Worm (Caenorhabditis elegans): ENCODE data around the gene C02F5.14.

The C02F5.14 gene

DNA sequence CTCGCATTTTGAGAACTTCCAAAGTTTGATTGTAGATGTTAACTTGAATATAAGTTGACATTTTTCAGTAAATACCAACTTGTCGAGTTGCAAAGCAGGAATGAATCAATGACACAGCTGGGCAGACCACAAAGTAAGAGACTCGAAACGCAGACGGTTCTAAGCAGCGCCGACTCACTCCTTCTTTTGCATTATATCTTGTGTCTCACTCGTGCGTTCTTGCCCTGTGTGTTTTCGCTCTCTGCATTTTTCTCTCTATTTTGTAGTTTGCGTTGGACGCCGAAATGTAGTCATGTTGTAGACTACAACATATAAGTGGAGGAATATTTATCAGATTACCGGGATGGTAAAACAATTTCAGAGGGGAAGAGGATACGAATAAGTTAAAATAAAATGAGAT lies 7.5 kb upstream of the C02F5.14 start, which contains the start of gene C02F5.12:
TSS of gene C02F5.12 (minus strand) at position 221 of the 400 bp plus-strand sequence.
- peak; percentile 20 for TF ChIP-seq F13H6.1 (tag; optimal IDR thresholded peaks at IDR 0.05)
- TF ChIP-seq nhr-10 (tag; optimal IDR thresholded peaks at IDR 0.05), result no peak
- TF ChIP-seq sma-3 (GFP tag; optimal IDR thresholded peaks at IDR 0.05), result peak; percentile 0
- TF ChIP-seq skn-1 (tag; optimal IDR thresholded peaks at IDR 0.05), result no peak
- TF ChIP-seq nhr-23 (tag; optimal IDR thresholded peaks at IDR 0.05), result no peak
- no peak for TF ChIP-seq lin-39 (tag; optimal IDR thresholded peaks at IDR 0.05)
- no peak for TF ChIP-seq nhr-11 (tag; optimal IDR thresholded peaks at IDR 0.05)
- no peak for TF ChIP-seq aly-2 (tag; optimal IDR thresholded peaks at IDR 0.05)
- no peak for TF ChIP-seq snpc-4 (tag; optimal IDR thresholded peaks at IDR 0.05)
- TF ChIP-seq ztf-4 (tag; optimal IDR thresholded peaks at IDR 0.05), result no peak
- no peak for TF ChIP-seq ztf-11 (tag; optimal IDR thresholded peaks at IDR 0.05)
- TF ChIP-seq nhr-129 (tag; optimal IDR thresholded peaks at IDR 0.05), result peak; percentile 51
- TF ChIP-seq dmd-4 (tag; optimal IDR thresholded peaks at IDR 0.05), result no peak
- TF ChIP-seq unc-62 (GFP tag; optimal IDR thresholded peaks at IDR 0.05), result no peak
- TF ChIP-seq nhr-6 (tag; optimal IDR thresholded peaks at IDR 0.05), result no peak
- TF ChIP-seq Y55F3AM.14 (GFP tag; optimal IDR thresholded peaks at IDR 0.05), result no peak
- no peak for TF ChIP-seq unc-55 (GFP tag; optimal IDR thresholded peaks at IDR 0.05)
- TF ChIP-seq ceh-16 (tag; optimal IDR thresholded peaks at IDR 0.05), result no peak
- no peak for TF ChIP-seq sem-4 (tag; optimal IDR thresholded peaks at IDR 0.05)
- TF ChIP-seq nhr-25 (tag; optimal IDR thresholded peaks at IDR 0.05), result no peak
- TF ChIP-seq fos-1 (tag; optimal IDR thresholded peaks at IDR 0.05), result peak; percentile 38
- TF ChIP-seq sma-9 (GFP tag; optimal IDR thresholded peaks at IDR 0.05), result peak; percentile 7
- TF ChIP-seq sma-9 (tag; optimal IDR thresholded peaks at IDR 0.05), result no peak
- no peak for TF ChIP-seq egl-27 (tag; optimal IDR thresholded peaks at IDR 0.05)
- TF ChIP-seq nhr-237 (tag; optimal IDR thresholded peaks at IDR 0.05), result no peak
- TF ChIP-seq R02D3.7 (tag; optimal IDR thresholded peaks at IDR 0.05), result no peak
- TF ChIP-seq elt-1 (tag; optimal IDR thresholded peaks at IDR 0.05), result no peak
- no peak for TF ChIP-seq lin-11 (tag; optimal IDR thresholded peaks at IDR 0.05)
- TF ChIP-seq lin-13 (GFP tag; optimal IDR thresholded peaks at IDR 0.05), result peak; percentile 8
- TF ChIP-seq nhr-77 (tag; optimal IDR thresholded peaks at IDR 0.05), result no peak
- TF ChIP-seq crh-2 (tag; optimal IDR thresholded peaks at IDR 0.05), result peak; percentile 10
- no peak for TF ChIP-seq elt-3 (tag; optimal IDR thresholded peaks at IDR 0.05)
- TF ChIP-seq nhr-21 (tag; optimal IDR thresholded peaks at IDR 0.05), result no peak
- no peak for TF ChIP-seq gmeb-1 (tag; optimal IDR thresholded peaks at IDR 0.05)
- no peak for TF ChIP-seq mab-5 (tag; optimal IDR thresholded peaks at IDR 0.05)
- TF ChIP-seq blmp-1 (tag; optimal IDR thresholded peaks at IDR 0.05; ENCODE audit: insufficient read depth), result no peak
- no peak for TF ChIP-seq mbf-1 (tag; optimal IDR thresholded peaks at IDR 0.05)
- TF ChIP-seq ceh-82 (tag; optimal IDR thresholded peaks at IDR 0.05), result no peak
- no peak for TF ChIP-seq ama-1 (optimal IDR thresholded peaks at IDR 0.05)
- no peak for TF ChIP-seq nhr-12 (tag; optimal IDR thresholded peaks at IDR 0.05)
- no peak for TF ChIP-seq ztf-1 (GFP tag; conservative IDR thresholded peaks at IDR 0.05)
- TF ChIP-seq alr-1 (tag; optimal IDR thresholded peaks at IDR 0.05), result no peak
- no peak for TF ChIP-seq zag-1 (tag; optimal IDR thresholded peaks at IDR 0.05)
- TF ChIP-seq mdl-1 (tag; optimal IDR thresholded peaks at IDR 0.05), result no peak
- peak; percentile 43 for TF ChIP-seq C34F6.9 (tag; optimal IDR thresholded peaks at IDR 0.05)
- TF ChIP-seq ZK546.5 (tag; optimal IDR thresholded peaks at IDR 0.05), result no peak
- peak in 1 of 2 experiments; percentile 44 for TF ChIP-seq lsy-2 (tag; optimal IDR thresholded peaks at IDR 0.05)
- TF ChIP-seq unc-39 (tag; optimal IDR thresholded peaks at IDR 0.05), result no peak
- TF ChIP-seq peb-1 (tag; optimal IDR thresholded peaks at IDR 0.05), result no peak
